Worm (Caenorhabditis elegans): Measurements from ENCODE around the gene B0334.10.

DNA sequence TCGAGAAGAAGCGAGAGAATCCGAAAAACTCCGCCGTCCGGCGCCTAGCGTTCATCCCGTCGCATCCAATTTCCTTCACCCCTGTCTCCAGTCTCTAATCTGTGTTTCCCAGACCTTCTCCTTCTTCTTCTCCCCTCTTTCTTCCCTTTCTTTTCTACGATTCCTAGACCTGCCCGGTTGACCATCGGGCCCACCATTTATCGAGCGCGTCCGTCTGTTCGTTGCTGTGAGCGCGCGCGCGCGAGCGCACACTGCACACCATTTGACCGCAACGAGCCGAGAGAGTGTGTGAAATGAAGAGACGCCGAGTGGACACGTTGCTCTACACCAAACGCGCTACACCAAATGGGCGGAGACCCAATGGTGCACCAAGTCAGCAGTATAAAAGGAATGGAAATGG is 18.8 kb downstream of the B0334.10 start:
- TF ChIP-seq akir-1 (GFP tag; optimal IDR thresholded peaks at IDR 0.05) (no peak), nhr-179 (tag; optimal IDR thresholded peaks at IDR 0.05) (no peak), efl-1 (GFP tag; optimal IDR thresholded peaks at IDR 0.05) (peak; percentile 97), aptf-3 (GFP tag; IDR thresholded peaks at IDR 0.05) (no peak), ceh-100 (GFP tag; IDR thresholded peaks at IDR 0.05) (peak; percentile 84), B0035.1 (tag; optimal IDR thresholded peaks at IDR 0.05) (no peak), rpc-1 (optimal IDR thresholded peaks at IDR 0.05) (no peak), rpc-1 (tag; optimal IDR thresholded peaks at IDR 0.05) (no peak), him-1 (tag; optimal IDR thresholded peaks at IDR 0.05) (peak; percentile 30)
